Worm (Caenorhabditis elegans): ENCODE measurements around the gene F44E2.4.

ce11 chrIII:8865294-8865766, 27.1 kb upstream of the F44E2.4 start:
- TF ChIP-seq let-526 (GFP tag; IDR thresholded peaks at IDR 0.05), result peak; percentile 79; the same call in 1 of the 2 replicates
- TF ChIP-seq K12H6.12 (tag; optimal IDR thresholded peaks at IDR 0.05), result peak; percentile 58
- TF ChIP-seq pha-4 (tag; optimal IDR thresholded peaks at IDR 0.05), result peak; percentile 13
